Fruit fly (Drosophila melanogaster) whole organism, embryonic: ENCODE results near the gene CG33111.

Experiments used
- CG10274 ChIP-seq: fragments of 200-800 bp; sonication (Bioruptor generic); optimal IDR thresholded peaks from 3 replicates; lab custom pipeline; 2017; ENCODE audit warnings: missing biosample characterization, mild to moderate bottlenecking, missing genetic modification characterization
- CG1832 ChIP-seq: fragments of 200-800 bp; sonication (Bioruptor generic); optimal IDR thresholded peaks from 2 replicates; lab custom pipeline; 2017; ENCODE audit warnings: missing biosample characterization, mild to moderate bottlenecking, missing genetic modification characterization, inconsistent platforms
- D ChIP-seq, 2 experiments: fragments of 200-800 bp in 1 of 2; fragments of >200 bp in 1 of 2; sonication (Bioruptor generic) in 1 of 2; optimal IDR thresholded peaks; 2 replicates in 1 of 2; 3 replicates in 1 of 2; lab custom pipeline; 2017; ENCODE audit warnings: mild to moderate bottlenecking in 1 of 2, missing biosample characterization in 1 of 2, missing genetic modification characterization in 1 of 2, missing genetic modification reagents in 1 of 2
- Mes4 ChIP-seq: fragments of 200-800 bp; sonication (Bioruptor generic); optimal IDR thresholded peaks from 2 replicates; lab custom pipeline; 2016; ENCODE audit warnings: missing biosample characterization, missing genetic modification characterization
- PHDP ChIP-seq: fragments of 200-800 bp; sonication (Bioruptor generic); optimal IDR thresholded peaks from 3 replicates; lab custom pipeline; 2018; ENCODE audit warnings: missing biosample characterization, mild to moderate bottlenecking, missing genetic modification characterization, moderate library complexity
- hkb ChIP-seq, 2 experiments: fragments of 200-800 bp in 1 of 2; fragments of >200 bp in 1 of 2; sonication (Bioruptor generic) in 1 of 2; IDR thresholded peaks in 1 of 2; optimal IDR thresholded peaks in 1 of 2; 2 replicates each; pipeline versions ENCODE4 v1.3.6 to Lab custom; 2017 to 2022; ENCODE audit warnings: missing biosample characterization in 1 of 2, missing genetic modification characterization in 1 of 2
- salm ChIP-seq: fragments of 200-800 bp; sonication (Bioruptor generic); optimal IDR thresholded peaks from 2 replicates; lab custom pipeline; 2018; ENCODE audit warnings: missing biosample characterization, mild to moderate bottlenecking, missing genetic modification characterization
- vfl ChIP-seq: fragments of 200-800 bp; sonication (Bioruptor generic); optimal IDR thresholded peaks from 2 replicates; lab custom pipeline; 2016; ENCODE audit warnings: missing biosample characterization, missing genetic modification characterization
- z ChIP-seq: fragments of 200-800 bp; sonication (Bioruptor generic); IDR thresholded peaks from 3 replicates; pipeline ENCODE4 v1.3.6; 2022; ENCODE audit warnings: missing biosample characterization, missing genetic modification characterization

dm6 chr3R:23823678-23824077 is 4.6 kb upstream of the CG33111 start:
- TF ChIP-seq salm (tag; lab: Kevin White, UChicago) (no peak), D (optimal IDR thresholded peaks at IDR 0.05; lab: Kevin White, UChicago) (no peak), D (GFP tag; optimal IDR thresholded peaks at IDR 0.05; lab: Kevin White, UChicago) (no peak), CG1832 (GFP tag; lab: Kevin White, UChicago) (no peak), Mes4 (GFP tag; lab: Kevin White, UChicago) (no peak), CG10274 (GFP tag; lab: Kevin White, UChicago) (no peak), PHDP (tag; lab: Kevin White, UChicago) (no peak), vfl (no peak), hkb (optimal IDR thresholded peaks at IDR 0.05; lab: Kevin White, UChicago) (no peak), hkb (GFP tag; IDR thresholded peaks at IDR 0.05; lab: Robert Waterston, UW) (no peak), z (GFP tag; lab: Robert Waterston, UW) (no peak)
